Worm (Caenorhabditis elegans): ENCODE data around the gene tomm-40.

tomm-40 gene

ce11 chrII:9007741-9008140 lies 34.4 kb upstream of the tomm-40 start:
- TF ChIP-seq ztf-23 (GFP tag; IDR thresholded peaks at IDR 0.05): no peak
- TF ChIP-seq ref-1 (GFP tag; conservative IDR thresholded peaks at IDR 0.05): no peak
- TF ChIP-seq flt-1 (GFP tag; IDR thresholded peaks at IDR 0.05): no peak
- TF ChIP-seq ztf-29 (GFP tag; IDR thresholded peaks at IDR 0.05): no peak

- TF ChIP-seq T22C8.4 (GFP tag; IDR thresholded peaks at IDR 0.05) (no peak), ref-1 (GFP tag; conservative IDR thresholded peaks at IDR 0.05) (no peak), ztf-23 (GFP tag; IDR thresholded peaks at IDR 0.05) (no peak), klf-2 (GFP tag; conservative IDR thresholded peaks at IDR 0.05) (no peak), flt-1 (GFP tag; IDR thresholded peaks at IDR 0.05) (no peak), med-1 (GFP tag; optimal IDR thresholded peaks at IDR 0.05; ENCODE audit: insufficient read depth) (no peak), tab-1 (GFP tag; IDR thresholded peaks at IDR 0.05) (no peak)
Observed at ce11 chrII:9005067-9005466, 31.7 kb upstream of the tomm-40 start, which contains the start of gene F44G4.7. Gene F44G4.7 (minus strand): TSS chrII:9005167.

DNA sequence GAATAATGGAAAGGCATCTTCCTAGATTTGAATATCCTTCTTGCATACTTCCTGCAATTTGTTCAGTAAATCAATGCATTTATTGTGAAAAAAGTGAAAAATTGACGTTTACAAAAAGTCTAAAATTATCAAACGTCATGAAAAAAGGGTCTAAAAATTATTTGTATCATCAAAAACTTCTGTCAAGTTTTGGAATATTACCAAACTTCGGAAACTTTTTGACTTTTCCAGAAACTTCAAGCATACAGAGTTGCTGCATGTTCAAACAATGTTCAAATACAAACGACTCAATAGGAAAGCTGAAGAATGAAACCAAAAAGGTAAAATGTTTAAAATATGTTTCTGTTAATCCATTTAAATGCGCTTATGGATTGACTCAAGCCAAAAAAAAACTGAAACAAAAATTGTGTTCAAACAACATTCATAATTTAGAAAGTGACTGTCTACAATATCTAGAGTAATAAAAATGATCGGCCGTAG lies 28.4 kb upstream of the tomm-40 start, which contains the start of gene F44G4.6:
Gene F44G4.6, minus strand, starts transcription at position 51 of the 480 bp plus-strand sequence.
- TF ChIP-seq ztf-29 (GFP tag; IDR thresholded peaks at IDR 0.05) (no peak), tab-1 (GFP tag; IDR thresholded peaks at IDR 0.05) (no peak), ztf-23 (GFP tag; IDR thresholded peaks at IDR 0.05) (no peak), ref-1 (GFP tag; conservative IDR thresholded peaks at IDR 0.05) (no peak), T22C8.4 (GFP tag; IDR thresholded peaks at IDR 0.05) (no peak), klf-2 (GFP tag; conservative IDR thresholded peaks at IDR 0.05) (no peak), flt-1 (GFP tag; IDR thresholded peaks at IDR 0.05) (no peak), cog-1 (tag; optimal IDR thresholded peaks at IDR 0.05) (no peak), med-1 (GFP tag; optimal IDR thresholded peaks at IDR 0.05; ENCODE audit: insufficient read depth) (no peak)

ce11 chrII:9000331-9000730 lies 27.0 kb upstream of the tomm-40 start, which contains the start of gene F44G4.5:
Gene F44G4.5 (minus strand): TSS chrII:9000431.
- TF ChIP-seq cog-1 (tag; optimal IDR thresholded peaks at IDR 0.05): no peak
- TF ChIP-seq klf-2 (GFP tag; conservative IDR thresholded peaks at IDR 0.05): no peak
- TF ChIP-seq ztf-23 (GFP tag; IDR thresholded peaks at IDR 0.05): no peak
- no peak for TF ChIP-seq med-1 (GFP tag; optimal IDR thresholded peaks at IDR 0.05; ENCODE audit: insufficient read depth)
- no peak for TF ChIP-seq flt-1 (GFP tag; IDR thresholded peaks at IDR 0.05)
- no peak for TF ChIP-seq ztf-29 (GFP tag; IDR thresholded peaks at IDR 0.05)
- no peak for TF ChIP-seq T22C8.4 (GFP tag; IDR thresholded peaks at IDR 0.05)
- TF ChIP-seq ref-1 (GFP tag; conservative IDR thresholded peaks at IDR 0.05): no peak
- TF ChIP-seq tab-1 (GFP tag; IDR thresholded peaks at IDR 0.05): no peak

DNA sequence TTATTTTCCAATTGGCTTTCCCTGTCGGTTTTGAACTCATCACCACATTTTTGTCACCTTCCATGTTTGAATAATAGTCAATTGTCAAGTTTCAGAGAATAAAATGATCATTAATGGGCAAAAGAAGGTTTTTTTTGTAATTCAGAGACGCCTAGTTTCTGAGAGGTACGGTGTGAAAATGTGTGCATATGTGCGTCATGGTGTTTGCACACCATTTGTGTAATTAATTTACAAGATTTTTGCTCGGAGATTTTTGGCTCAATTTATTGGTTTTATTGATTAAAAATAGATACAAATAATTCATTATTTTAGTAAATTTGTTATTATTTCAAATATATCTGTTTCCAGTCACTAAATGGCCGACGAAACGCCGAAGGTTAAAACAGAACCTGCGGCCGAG lies 24.1 kb upstream of the tomm-40 start, which contains the start of the genes F44G4.3 and tdp-1:
Gene F44G4.3, minus strand, starts transcription at position 184 of the 400 bp plus-strand sequence.
Gene tdp-1, plus strand, starts transcription at position 347 of the 400 bp plus-strand sequence.
- TF ChIP-seq med-1 (GFP tag; optimal IDR thresholded peaks at IDR 0.05; ENCODE audit: insufficient read depth) (no peak), cog-1 (tag; optimal IDR thresholded peaks at IDR 0.05) (no peak), flt-1 (GFP tag; IDR thresholded peaks at IDR 0.05) (no peak), ztf-29 (GFP tag; IDR thresholded peaks at IDR 0.05) (no peak), ztf-23 (GFP tag; IDR thresholded peaks at IDR 0.05) (no peak), T22C8.4 (GFP tag; IDR thresholded peaks at IDR 0.05) (no peak), tab-1 (GFP tag; IDR thresholded peaks at IDR 0.05) (no peak), ref-1 (GFP tag; conservative IDR thresholded peaks at IDR 0.05) (no peak)

ce11 chrII:8996064-8996463 lies 22.7 kb upstream of the tomm-40 start, which contains the start of gene ndub-2:
Gene ndub-2 (plus strand): TSS chrII:8996364.
- TF ChIP-seq flt-1 (GFP tag; IDR thresholded peaks at IDR 0.05): no peak
- no peak for TF ChIP-seq med-1 (GFP tag; optimal IDR thresholded peaks at IDR 0.05; ENCODE audit: insufficient read depth)
- TF ChIP-seq T22C8.4 (GFP tag; IDR thresholded peaks at IDR 0.05): no peak
- no peak for TF ChIP-seq cog-1 (tag; optimal IDR thresholded peaks at IDR 0.05)
- TF ChIP-seq ref-1 (GFP tag; conservative IDR thresholded peaks at IDR 0.05): no peak
- TF ChIP-seq klf-2 (GFP tag; conservative IDR thresholded peaks at IDR 0.05): no peak
- no peak for TF ChIP-seq ztf-29 (GFP tag; IDR thresholded peaks at IDR 0.05)
- no peak for TF ChIP-seq tab-1 (GFP tag; IDR thresholded peaks at IDR 0.05)
- TF ChIP-seq ztf-23 (GFP tag; IDR thresholded peaks at IDR 0.05): no peak

- TF ChIP-seq T22C8.4 (GFP tag; IDR thresholded peaks at IDR 0.05): no peak
Observed at ce11 chrII:8994336-8994735, 21.0 kb upstream of the tomm-40 start, which contains the start of gene F44G4.1. Gene F44G4.1 (plus strand): TSS chrII:8994636.

DNA sequence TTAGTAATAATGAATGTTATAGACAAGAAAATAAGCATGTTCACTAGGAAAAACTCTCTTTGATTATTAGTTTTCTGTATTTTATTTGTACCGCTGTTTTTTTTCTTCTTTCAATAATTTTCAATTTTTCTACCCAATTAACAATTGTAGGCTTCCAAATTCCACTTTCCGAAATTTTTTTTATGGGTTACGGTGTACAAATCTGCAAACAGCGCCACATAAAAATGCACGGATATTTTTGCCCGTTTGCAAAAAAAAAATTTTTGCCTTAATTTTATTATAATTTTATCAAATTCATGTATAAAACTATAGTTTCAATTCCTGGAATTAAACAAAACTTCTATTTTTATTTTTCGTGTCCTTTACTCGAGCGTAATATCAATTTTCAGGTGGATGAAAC lies 19.4 kb upstream of the tomm-40 start, which contains the start of gene ooc-5:
Gene ooc-5, plus strand, starts transcription at position 381 of the 400 bp plus-strand sequence.
- TF ChIP-seq ztf-23 (GFP tag; IDR thresholded peaks at IDR 0.05) (no peak), ref-1 (GFP tag; conservative IDR thresholded peaks at IDR 0.05) (no peak), flt-1 (GFP tag; IDR thresholded peaks at IDR 0.05) (no peak), med-1 (GFP tag; optimal IDR thresholded peaks at IDR 0.05; ENCODE audit: insufficient read depth) (no peak), T22C8.4 (GFP tag; IDR thresholded peaks at IDR 0.05) (no peak), klf-2 (GFP tag; conservative IDR thresholded peaks at IDR 0.05) (no peak), cog-1 (tag; optimal IDR thresholded peaks at IDR 0.05) (no peak), tab-1 (GFP tag; IDR thresholded peaks at IDR 0.05) (no peak), ztf-29 (GFP tag; IDR thresholded peaks at IDR 0.05) (no peak)

- TF ChIP-seq flt-1 (GFP tag; IDR thresholded peaks at IDR 0.05) (no peak), tab-1 (GFP tag; IDR thresholded peaks at IDR 0.05) (no peak), ztf-29 (GFP tag; IDR thresholded peaks at IDR 0.05) (no peak), cog-1 (tag; optimal IDR thresholded peaks at IDR 0.05) (no peak), ref-1 (GFP tag; conservative IDR thresholded peaks at IDR 0.05) (no peak), ztf-23 (GFP tag; IDR thresholded peaks at IDR 0.05) (no peak), T22C8.4 (GFP tag; IDR thresholded peaks at IDR 0.05) (no peak), med-1 (GFP tag; optimal IDR thresholded peaks at IDR 0.05; ENCODE audit: insufficient read depth) (no peak), klf-2 (GFP tag; conservative IDR thresholded peaks at IDR 0.05) (no peak)
Observed at ce11 chrII:8991602-8992001, 18.2 kb upstream of the tomm-40 start.

DNA sequence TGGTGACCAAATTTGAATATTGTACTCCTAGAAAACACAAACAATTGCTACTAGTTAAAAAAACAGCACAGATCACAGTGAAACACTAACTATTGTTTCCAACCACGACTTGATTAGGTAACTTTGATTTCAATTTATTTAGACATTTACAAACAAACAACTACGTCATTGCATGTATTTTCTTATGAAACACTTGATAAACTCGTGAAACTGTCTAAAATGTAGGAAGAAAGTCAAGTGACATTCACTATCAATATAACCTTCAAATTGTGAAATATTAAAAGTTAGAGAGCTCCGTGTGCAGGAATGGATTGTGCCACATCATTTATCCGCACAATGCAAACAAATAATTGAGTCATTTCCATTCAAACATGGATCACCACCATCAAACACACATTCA lies 16.9 kb upstream of the tomm-40 start:
- TF ChIP-seq med-1 (GFP tag; optimal IDR thresholded peaks at IDR 0.05; ENCODE audit: insufficient read depth): no peak
- TF ChIP-seq T22C8.4 (GFP tag; IDR thresholded peaks at IDR 0.05): no peak
- TF ChIP-seq tab-1 (GFP tag; IDR thresholded peaks at IDR 0.05): no peak
- no peak for TF ChIP-seq ztf-23 (GFP tag; IDR thresholded peaks at IDR 0.05)
- TF ChIP-seq cog-1 (tag; optimal IDR thresholded peaks at IDR 0.05): no peak
- TF ChIP-seq ztf-29 (GFP tag; IDR thresholded peaks at IDR 0.05): no peak
- no peak for TF ChIP-seq flt-1 (GFP tag; IDR thresholded peaks at IDR 0.05)
- no peak for TF ChIP-seq ref-1 (GFP tag; conservative IDR thresholded peaks at IDR 0.05)
- TF ChIP-seq klf-2 (GFP tag; conservative IDR thresholded peaks at IDR 0.05): no peak
